Worm (Caenorhabditis elegans) whole organism, mixed stage, embryonic: Measurements from ENCODE around the gene F21D9.2.

Experiments
- ham-2 ChIP-seq: fragments of 200-800 bp; sonication (Bioruptor generic); optimal IDR thresholded peaks from 2 replicates; lab custom pipeline; 2018; ENCODE audit warnings: mild to moderate bottlenecking, missing genetic modification characterization, missing compliant biosample characterization
- lsy-2 ChIP-seq: fragments of 150-350 bp; optimal IDR thresholded peaks from 2 replicates; lab custom pipeline; 2014; ENCODE audit warnings: missing biosample characterization, missing genetic modification characterization
- mep-1 ChIP-seq: fragments of 150-350 bp; optimal IDR thresholded peaks from 2 replicates; lab custom pipeline; 2017; ENCODE audit warnings: missing biosample characterization, missing genetic modification reagents, missing genetic modification characterization, inconsistent platforms
- nhr-2 ChIP-seq: fragments of 150-350 bp; optimal IDR thresholded peaks from 2 replicates; lab custom pipeline; 2014; ENCODE audit warnings: missing biosample characterization, missing genetic modification characterization
- nhr-237 ChIP-seq: fragments of 150-350 bp; optimal IDR thresholded peaks from 2 replicates; lab custom pipeline; 2014; ENCODE audit warnings: missing biosample characterization, missing genetic modification characterization
- nhr-28 ChIP-seq: fragments of 150-350 bp; optimal IDR thresholded peaks from 2 replicates; lab custom pipeline; 2014; ENCODE audit warnings: missing biosample characterization, missing genetic modification characterization
- pha-4 ChIP-seq: fragments of 150-350 bp; optimal IDR thresholded peaks from 2 replicates; lab custom pipeline; 2018; ENCODE audit warnings: missing biosample characterization, missing genetic modification reagents, missing genetic modification characterization
- unc-62 ChIP-seq: fragments of 150-350 bp; optimal IDR thresholded peaks from 2 replicates; lab custom pipeline; 2014; ENCODE audit warnings: missing biosample characterization, missing genetic modification reagents, missing genetic modification characterization
- ztf-11 ChIP-seq: fragments of 150-350 bp; optimal IDR thresholded peaks from 2 replicates; lab custom pipeline; 2014; ENCODE audit warnings: missing biosample characterization, missing genetic modification characterization

DNA sequence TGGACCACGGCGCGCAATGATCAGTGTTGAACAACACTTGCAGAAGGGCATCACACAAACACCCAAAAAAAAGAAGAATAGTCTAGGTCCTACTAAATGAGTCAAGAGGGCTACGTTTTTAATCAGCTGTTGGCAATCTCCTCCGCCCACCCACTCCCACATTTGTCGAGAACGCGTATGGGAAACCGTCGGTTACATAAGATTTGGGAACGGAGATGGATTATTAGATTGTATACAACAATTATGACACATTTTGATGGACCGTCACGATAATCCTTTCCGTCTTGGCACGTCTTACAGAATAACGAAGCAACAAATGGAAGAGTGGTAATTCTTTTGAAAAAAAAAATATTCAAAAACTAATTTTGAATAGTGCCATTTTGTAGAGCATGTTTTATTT, 23.7 kb upstream of the F21D9.2 start:
- TF ChIP-seq unc-62 (GFP tag; lab: Kevin White, UChicago) (no peak), ztf-11 (no peak), pha-4 (tag; lab: Kevin White, UChicago) (no peak), lsy-2 (tag; lab: Kevin White, UChicago) (no peak), ham-2 (GFP tag; lab: Kevin White, UChicago) (no peak), nhr-28 (tag; lab: Kevin White, UChicago) (no peak), nhr-237 (tag; lab: Kevin White, UChicago) (no peak), mep-1 (tag; lab: Kevin White, UChicago) (no peak), nhr-2 (tag; lab: Kevin White, UChicago) (peak; percentile 1)
